Fruit fly (Drosophila melanogaster) whole organism, wandering third instar larva: ENCODE results near the gene halo.
A peak's percentile ranks its signal among the peaks of the same experiment; 100 is the strongest.

ENCODE experiments used
- Abd-B ChIP-seq: fragments of >200 bp; optimal IDR thresholded peaks from 2 replicates; lab custom pipeline; 2017; ENCODE audit warnings: missing biosample characterization, missing genetic modification characterization
- CG32264 ChIP-seq: fragments of 200-800 bp; sonication (Bioruptor generic); optimal IDR thresholded peaks from 2 replicates; lab custom pipeline; 2016; ENCODE audit warnings: missing biosample characterization, missing genetic modification characterization
- CG9705 ChIP-seq: fragments of 200-800 bp; sonication (Bioruptor generic); optimal IDR thresholded peaks from 2 replicates; lab custom pipeline; 2018; ENCODE audit warnings: missing biosample characterization, mild to moderate bottlenecking, missing genetic modification characterization
- CrebA ChIP-seq: fragments of 200-800 bp; sonication (Bioruptor generic); optimal IDR thresholded peaks from 2 replicates; lab custom pipeline; 2016; ENCODE audit warnings: missing biosample characterization, mild to moderate bottlenecking, missing genetic modification characterization, borderline replicate concordance
- Dfd ChIP-seq: fragments of >200 bp; optimal IDR thresholded peaks from 2 replicates; lab custom pipeline; 2017; ENCODE audit warnings: missing biosample characterization, missing genetic modification characterization
- Dif ChIP-seq: fragments of 200-275, 200-300 bp; sonication (Bioruptor generic); optimal IDR thresholded peaks from 2 replicates; lab custom pipeline; 2018; ENCODE audit warnings: missing biosample characterization, missing genetic modification characterization; ENCODE audit not compliant: partially characterized antibody
- GATAd ChIP-seq: sonication (Bioruptor generic); optimal IDR thresholded peaks from 2 replicates; lab custom pipeline; 2016; ENCODE audit warnings: missing biosample characterization, missing genetic modification characterization
- Hnf4 ChIP-seq: fragments of 200-800 bp; sonication (Bioruptor generic); optimal IDR thresholded peaks from 2 replicates; lab custom pipeline; 2016; ENCODE audit warnings: missing biosample characterization, mild to moderate bottlenecking, missing genetic modification characterization
- Hr83 ChIP-seq: fragments of 200-300 bp; sonication (Bioruptor generic); optimal IDR thresholded peaks from 2 replicates; lab custom pipeline; 2016; ENCODE audit warnings: missing biosample characterization, mild to moderate bottlenecking, missing genetic modification characterization, moderate library complexity; ENCODE audit not compliant: poor library complexity, severe bottlenecking
- Jra ChIP-seq: sonication (Bioruptor generic); optimal IDR thresholded peaks from 2 replicates; lab custom pipeline; 2016; ENCODE audit warnings: missing biosample characterization, missing genetic modification characterization
- Mio ChIP-seq: sonication (Bioruptor generic); optimal IDR thresholded peaks from 2 replicates; lab custom pipeline; 2016; ENCODE audit warnings: missing biosample characterization, missing genetic modification characterization
- Myc ChIP-seq: fragments of >200 bp; optimal IDR thresholded peaks from 2 replicates; lab custom pipeline; 2017
- N ChIP-seq: fragments of >200 bp; optimal IDR thresholded peaks from 2 replicates; lab custom pipeline; 2018; ENCODE audit warnings: missing biosample characterization, missing external identifiers, missing genetic modification characterization
- Rel ChIP-seq, 2 experiments: fragments of 200-800 bp; sonication (Bioruptor generic) in 1 of 2; optimal IDR thresholded peaks; 2 replicates in 1 of 2; 3 replicates in 1 of 2; lab custom pipeline; 2016 to 2019; ENCODE audit warnings: mild to moderate bottlenecking in 2 of 2, missing biosample characterization in 2 of 2, missing genetic modification characterization in 2 of 2, moderate library complexity in 1 of 2
- Sp1 ChIP-seq: fragments of 200-800 bp; sonication (Bioruptor generic); optimal IDR thresholded peaks from 3 replicates; lab custom pipeline; 2019; ENCODE audit warnings: missing biosample characterization, mild to moderate bottlenecking, missing genetic modification characterization, moderate library complexity
- br ChIP-seq: fragments of 200-800 bp; sonication (Bioruptor generic); optimal IDR thresholded peaks from 2 replicates; lab custom pipeline; 2016; ENCODE audit warnings: missing biosample characterization, missing genetic modification characterization
- brk ChIP-seq: fragments of 200-800 bp; sonication (Bioruptor generic); optimal IDR thresholded peaks from 2 replicates; lab custom pipeline; 2016; ENCODE audit warnings: missing biosample characterization, mild to moderate bottlenecking, missing genetic modification characterization
- dmrt93B ChIP-seq: fragments of 200-800 bp; sonication (Bioruptor generic); optimal IDR thresholded peaks from 2 replicates; lab custom pipeline; 2018; ENCODE audit warnings: missing biosample characterization, mild to moderate bottlenecking, missing genetic modification characterization
- dsf ChIP-seq: sonication (Bioruptor generic); optimal IDR thresholded peaks from 2 replicates; lab custom pipeline; 2016; ENCODE audit warnings: missing biosample characterization, missing genetic modification characterization, borderline replicate concordance
- ey ChIP-seq: fragments of 200-800 bp; sonication (Bioruptor generic); optimal IDR thresholded peaks from 2 replicates; lab custom pipeline; 2016; ENCODE audit warnings: missing biosample characterization, missing genetic modification characterization
- foxo ChIP-seq, 2 experiments: fragments of 200-800 bp; sonication (Bioruptor generic); optimal IDR thresholded peaks; 2 replicates in 1 of 2; 3 replicates in 1 of 2; lab custom pipeline; 2016 to 2017; ENCODE audit warnings: missing biosample characterization in 2 of 2, missing genetic modification characterization in 2 of 2
- fru ChIP-seq: fragments of 200-800 bp; sonication (Bioruptor generic); optimal IDR thresholded peaks from 3 replicates; lab custom pipeline; 2016; ENCODE audit warnings: missing biosample characterization, mild to moderate bottlenecking, missing genetic modification characterization
- h ChIP-seq: fragments of 200-800 bp; sonication (Bioruptor generic); optimal IDR thresholded peaks from 3 replicates; lab custom pipeline; 2016; ENCODE audit warnings: missing biosample characterization, mild to moderate bottlenecking, missing genetic modification characterization
- jim ChIP-seq: fragments of 175-275, 200-325 bp; sonication (Bioruptor generic); optimal IDR thresholded peaks from 2 replicates; lab custom pipeline; 2016; ENCODE audit warnings: missing biosample characterization, mild to moderate bottlenecking, missing genetic modification characterization
- psq ChIP-seq: fragments of 200-800 bp; sonication (Bioruptor generic); optimal IDR thresholded peaks from 3 replicates; lab custom pipeline; 2017; ENCODE audit warnings: missing biosample characterization, mild to moderate bottlenecking, missing genetic modification characterization, moderate library complexity
- rgr ChIP-seq: fragments of 200-800 bp; sonication (Bioruptor generic); optimal IDR thresholded peaks from 3 replicates; lab custom pipeline; 2016; ENCODE audit warnings: missing biosample characterization, mild to moderate bottlenecking, missing genetic modification characterization
- sage ChIP-seq: fragments of 200-800 bp; sonication (Bioruptor generic); optimal IDR thresholded peaks from 2 replicates; lab custom pipeline; 2016; ENCODE audit warnings: missing biosample characterization, mild to moderate bottlenecking, missing genetic modification characterization
- sv ChIP-seq: fragments of 200-800 bp; sonication (Bioruptor generic); optimal IDR thresholded peaks from 3 replicates; lab custom pipeline; 2016; ENCODE audit warnings: missing biosample characterization, missing genetic modification characterization
- tai ChIP-seq: sonication (Bioruptor generic); optimal IDR thresholded peaks from 2 replicates; lab custom pipeline; 2016; ENCODE audit warnings: missing biosample characterization, missing genetic modification characterization
- usp ChIP-seq: fragments of >200 bp; optimal IDR thresholded peaks from 2 replicates; lab custom pipeline; 2017; ENCODE audit warnings: missing biosample characterization, missing genetic modification characterization
- woc ChIP-seq: sonication (Bioruptor generic); optimal IDR thresholded peaks from 2 replicates; lab custom pipeline; 2016; ENCODE audit warnings: missing biosample characterization, mild to moderate bottlenecking, missing genetic modification characterization

Gene halo

DNA sequence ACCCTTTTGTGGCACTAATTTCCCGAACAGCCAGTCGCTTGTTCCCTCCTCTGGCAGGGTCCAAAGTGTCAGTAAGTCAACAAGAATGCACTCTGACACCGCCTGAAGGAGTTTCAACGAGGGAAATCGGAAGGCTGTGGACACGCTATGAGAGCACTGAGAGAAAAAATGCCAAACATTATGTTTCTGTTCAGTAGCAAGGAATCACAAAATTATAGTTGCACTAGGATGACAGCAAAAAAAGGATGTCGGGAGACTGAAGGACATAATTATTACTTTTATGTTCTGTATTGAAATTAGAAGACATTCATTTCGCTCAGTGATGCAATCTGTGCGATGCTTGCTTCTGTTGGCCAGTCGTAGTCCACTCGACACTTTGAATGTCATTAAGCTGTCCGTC, 8.2 kb downstream of the halo start:
- no peak for TF ChIP-seq CG32264
- no peak for TF ChIP-seq Abd-B (GFP tag; lab: Kevin White, UChicago)
- TF ChIP-seq sage (GFP tag; lab: Kevin White, UChicago) = no peak
- TF ChIP-seq ey = no peak
- TF ChIP-seq Hr83 (GFP tag; lab: Kevin White, UChicago) = no peak
- no peak for TF ChIP-seq Sp1 (GFP tag; lab: Kevin White, UChicago)
- no peak for TF ChIP-seq GATAd
- no peak for TF ChIP-seq foxo (GFP tag; optimal IDR thresholded peaks at IDR 0.05; lab: Kevin White, UChicago)
- TF ChIP-seq psq = no peak
- TF ChIP-seq CrebA = no peak
- TF ChIP-seq Dfd = no peak
- TF ChIP-seq sv (GFP tag; lab: Kevin White, UChicago) = no peak
- TF ChIP-seq fru (GFP tag; lab: Kevin White, UChicago) = no peak
- TF ChIP-seq brk (GFP tag; lab: Kevin White, UChicago) = no peak
- TF ChIP-seq Mio = no peak
- TF ChIP-seq Hnf4 = no peak
- TF ChIP-seq Rel (GFP tag; optimal IDR thresholded peaks at IDR 0.05; lab: Kevin White, UChicago) = no peak
- no peak for TF ChIP-seq Rel (tag; optimal IDR thresholded peaks at IDR 0.05; lab: Kevin White, UChicago)
- TF ChIP-seq h (GFP tag; lab: Kevin White, UChicago) = no peak
- TF ChIP-seq CG9705 (GFP tag; lab: Kevin White, UChicago) = no peak
- no peak for TF ChIP-seq Myc (lab: Kevin White, UChicago)

DNA sequence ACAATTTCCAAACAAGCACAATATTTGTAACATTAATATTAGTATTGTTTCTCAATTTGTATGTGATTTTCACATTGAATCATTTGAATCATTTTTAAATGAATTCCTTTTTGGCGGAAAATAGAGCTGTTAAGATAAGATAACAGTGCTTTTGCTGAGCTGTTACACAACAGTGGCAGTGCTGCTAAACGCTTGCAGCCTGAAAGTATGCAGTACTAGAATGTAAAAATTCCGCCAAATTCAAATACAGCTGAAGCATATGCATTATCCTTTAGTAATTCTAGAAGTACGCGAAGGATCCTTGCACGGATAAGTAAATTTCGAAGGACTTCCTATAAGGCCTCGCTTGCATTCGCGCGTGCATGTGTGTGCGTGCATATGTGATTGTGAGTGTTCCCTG, 13.7 kb downstream of the halo start:
- TF ChIP-seq dmrt93B = no peak
- TF ChIP-seq GATAd = no peak
- peak; percentile 28 for TF ChIP-seq Myc (lab: Kevin White, UChicago)
- TF ChIP-seq tai = no peak
- TF ChIP-seq br (GFP tag; lab: Kevin White, UChicago) = no peak
- no peak for TF ChIP-seq usp (GFP tag; lab: Kevin White, UChicago)
- no peak for TF ChIP-seq N (GFP tag; lab: Kevin White, UChicago)
- TF ChIP-seq, all 38 proteins: peak for 1

DNA sequence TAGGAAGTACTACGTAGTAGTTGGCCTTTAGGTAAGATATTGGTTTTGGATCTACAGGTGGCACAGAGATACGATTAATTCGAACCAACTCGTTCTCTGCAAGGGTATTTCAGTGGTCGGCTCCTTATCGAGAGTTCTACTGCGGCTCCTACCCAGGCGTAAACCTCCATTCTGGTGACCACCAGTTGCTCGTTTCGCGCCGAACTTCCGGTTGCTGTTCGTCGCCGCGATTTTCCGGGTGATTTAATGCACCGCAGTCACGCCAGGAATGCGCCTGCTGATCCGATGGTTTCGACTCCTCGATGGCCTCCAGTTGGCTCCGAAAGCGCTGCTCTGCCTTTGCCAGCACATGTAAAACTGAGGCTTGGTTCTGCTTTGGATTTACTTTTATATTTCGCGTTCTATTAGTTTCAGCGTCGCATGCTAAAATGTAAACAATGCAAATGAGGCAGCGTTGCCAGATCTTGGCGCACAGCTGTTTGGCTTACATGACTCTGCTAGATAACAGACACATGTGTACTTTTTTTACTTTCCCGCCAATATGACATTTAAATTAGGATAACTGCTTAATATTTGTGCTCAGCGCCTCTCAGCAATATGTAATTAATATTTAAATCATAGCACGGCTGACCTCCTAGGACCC, 15.4 kb downstream of the halo start, which contains the start of gene CG7420:
TSS of gene CG7420 (minus strand) at position 446 of the 643 bp plus-strand sequence.
- TF ChIP-seq CrebA (no peak), Sp1 (GFP tag; lab: Kevin White, UChicago) (no peak), Myc (lab: Kevin White, UChicago) (no peak), Rel (GFP tag; optimal IDR thresholded peaks at IDR 0.05; lab: Kevin White, UChicago) (no peak), Rel (tag; optimal IDR thresholded peaks at IDR 0.05; lab: Kevin White, UChicago) (peak; percentile 64), Dfd (no peak), sv (GFP tag; lab: Kevin White, UChicago) (no peak)

- TF ChIP-seq CrebA = no peak
- TF ChIP-seq woc (GFP tag; lab: Kevin White, UChicago) = no peak
- TF ChIP-seq rgr (GFP tag; lab: Kevin White, UChicago) = no peak
- no peak for TF ChIP-seq CG9705 (GFP tag; lab: Kevin White, UChicago)
- no peak for TF ChIP-seq ey
- TF ChIP-seq dsf = no peak
- no peak for TF ChIP-seq Jra (GFP tag; lab: Kevin White, UChicago)
- TF ChIP-seq Hr83 (GFP tag; lab: Kevin White, UChicago) = no peak
- TF ChIP-seq jim (GFP tag; lab: Kevin White, UChicago) = no peak
- no peak for TF ChIP-seq fru (GFP tag; lab: Kevin White, UChicago)
- TF ChIP-seq, all 38 proteins: peak for 0
Observed at dm6 chr2L:1500312-1500711, 17.6 kb downstream of the halo start, which contains the start of gene CG18131. Gene CG18131 (minus strand): TSS chr2L:1500608.

DNA sequence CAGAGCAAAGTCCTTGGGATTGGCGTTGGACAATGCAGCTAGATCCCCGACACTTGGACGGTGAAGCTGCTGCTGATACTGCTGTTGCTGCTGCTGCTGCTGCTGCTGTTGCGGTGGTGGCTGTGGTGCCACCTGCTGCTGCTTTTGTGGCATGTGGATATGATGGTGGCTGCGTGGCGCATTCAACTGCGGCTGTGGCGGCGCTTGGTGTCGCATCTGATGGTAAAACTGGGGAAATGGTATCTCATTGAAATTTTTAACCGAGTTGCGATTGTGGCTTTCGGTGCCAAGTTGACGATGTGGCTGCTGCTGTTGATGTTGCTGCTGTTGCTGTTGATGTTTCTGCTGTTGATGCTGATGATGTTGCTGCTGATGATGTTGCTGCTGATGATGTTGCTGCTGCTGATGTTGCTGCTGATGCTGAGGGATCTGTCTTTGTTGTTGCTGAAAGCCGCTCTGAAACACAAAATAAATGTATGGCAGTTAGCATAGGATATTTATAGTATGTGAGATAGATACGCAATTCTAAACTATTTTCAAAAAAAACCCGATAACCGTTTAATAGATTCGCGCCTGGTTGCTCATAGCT, 18.9 kb downstream of the halo start:
- TF ChIP-seq psq = no peak
- TF ChIP-seq Dfd = peak; percentile 96
- no peak for TF ChIP-seq rgr (GFP tag; lab: Kevin White, UChicago)
- TF ChIP-seq jim (GFP tag; lab: Kevin White, UChicago) = no peak
- TF ChIP-seq Dif (GFP tag; lab: Kevin White, UChicago) = no peak
- no peak for TF ChIP-seq br (GFP tag; lab: Kevin White, UChicago)
- TF ChIP-seq Jra (GFP tag; lab: Kevin White, UChicago) = no peak
